Fruit fly (Drosophila melanogaster) whole organism, wandering third instar larva: Measurements from ENCODE around the gene CG32444.
A peak's percentile ranks its signal among the peaks of the same experiment; 100 is the strongest.

Experiments
- Abd-B ChIP-seq: fragments of >200 bp; optimal IDR thresholded peaks from 2 replicates; lab custom pipeline; 2017; ENCODE audit warnings: missing biosample characterization, missing genetic modification characterization
- CrebA ChIP-seq: fragments of 200-800 bp; sonication (Bioruptor generic); optimal IDR thresholded peaks from 2 replicates; lab custom pipeline; 2016; ENCODE audit warnings: missing biosample characterization, mild to moderate bottlenecking, missing genetic modification characterization, borderline replicate concordance
- Dif ChIP-seq: fragments of 200-275, 200-300 bp; sonication (Bioruptor generic); optimal IDR thresholded peaks from 2 replicates; lab custom pipeline; 2018; ENCODE audit warnings: missing biosample characterization, missing genetic modification characterization; ENCODE audit not compliant: partially characterized antibody
- GATAd ChIP-seq: sonication (Bioruptor generic); optimal IDR thresholded peaks from 2 replicates; lab custom pipeline; 2016; ENCODE audit warnings: missing biosample characterization, missing genetic modification characterization
- HLH106 ChIP-seq: fragments of 200-800 bp; optimal IDR thresholded peaks from 3 replicates; lab custom pipeline; 2019; ENCODE audit warnings: missing biosample characterization, mild to moderate bottlenecking, missing genetic modification characterization, moderate library complexity
- Hnf4 ChIP-seq: fragments of 200-800 bp; sonication (Bioruptor generic); optimal IDR thresholded peaks from 2 replicates; lab custom pipeline; 2016; ENCODE audit warnings: missing biosample characterization, mild to moderate bottlenecking, missing genetic modification characterization
- Hr78 ChIP-seq: fragments of >200 bp; optimal IDR thresholded peaks from 2 replicates; lab custom pipeline; 2017; ENCODE audit warnings: missing biosample characterization, missing genetic modification characterization
- Hr83 ChIP-seq: fragments of 200-300 bp; sonication (Bioruptor generic); optimal IDR thresholded peaks from 2 replicates; lab custom pipeline; 2016; ENCODE audit warnings: missing biosample characterization, mild to moderate bottlenecking, missing genetic modification characterization, moderate library complexity; ENCODE audit not compliant: poor library complexity, severe bottlenecking
- Jra ChIP-seq: sonication (Bioruptor generic); optimal IDR thresholded peaks from 2 replicates; lab custom pipeline; 2016; ENCODE audit warnings: missing biosample characterization, missing genetic modification characterization
- Myc ChIP-seq: fragments of >200 bp; optimal IDR thresholded peaks from 2 replicates; lab custom pipeline; 2017
- N ChIP-seq: fragments of >200 bp; optimal IDR thresholded peaks from 2 replicates; lab custom pipeline; 2018; ENCODE audit warnings: missing biosample characterization, missing external identifiers, missing genetic modification characterization
- OdsH ChIP-seq: fragments of 200-800 bp; sonication (Bioruptor generic); optimal IDR thresholded peaks from 2 replicates; lab custom pipeline; 2016; ENCODE audit warnings: missing biosample characterization, mild to moderate bottlenecking, missing genetic modification characterization
- Rel ChIP-seq, 2 experiments: fragments of 200-800 bp; sonication (Bioruptor generic) in 1 of 2; optimal IDR thresholded peaks; 2 replicates in 1 of 2; 3 replicates in 1 of 2; lab custom pipeline; 2016 to 2019; ENCODE audit warnings: mild to moderate bottlenecking in 2 of 2, missing biosample characterization in 2 of 2, missing genetic modification characterization in 2 of 2, moderate library complexity in 1 of 2
- Sp1 ChIP-seq: fragments of 200-800 bp; sonication (Bioruptor generic); optimal IDR thresholded peaks from 3 replicates; lab custom pipeline; 2019; ENCODE audit warnings: missing biosample characterization, mild to moderate bottlenecking, missing genetic modification characterization, moderate library complexity
- dmrt93B ChIP-seq: fragments of 200-800 bp; sonication (Bioruptor generic); optimal IDR thresholded peaks from 2 replicates; lab custom pipeline; 2018; ENCODE audit warnings: missing biosample characterization, mild to moderate bottlenecking, missing genetic modification characterization
- dsf ChIP-seq: sonication (Bioruptor generic); optimal IDR thresholded peaks from 2 replicates; lab custom pipeline; 2016; ENCODE audit warnings: missing biosample characterization, missing genetic modification characterization, borderline replicate concordance
- ey ChIP-seq: fragments of 200-800 bp; sonication (Bioruptor generic); optimal IDR thresholded peaks from 2 replicates; lab custom pipeline; 2016; ENCODE audit warnings: missing biosample characterization, missing genetic modification characterization
- foxo ChIP-seq, 2 experiments: fragments of 200-800 bp; sonication (Bioruptor generic); optimal IDR thresholded peaks; 2 replicates in 1 of 2; 3 replicates in 1 of 2; lab custom pipeline; 2016 to 2017; ENCODE audit warnings: missing biosample characterization in 2 of 2, missing genetic modification characterization in 2 of 2
- fru ChIP-seq: fragments of 200-800 bp; sonication (Bioruptor generic); optimal IDR thresholded peaks from 3 replicates; lab custom pipeline; 2016; ENCODE audit warnings: missing biosample characterization, mild to moderate bottlenecking, missing genetic modification characterization
- h ChIP-seq: fragments of 200-800 bp; sonication (Bioruptor generic); optimal IDR thresholded peaks from 3 replicates; lab custom pipeline; 2016; ENCODE audit warnings: missing biosample characterization, mild to moderate bottlenecking, missing genetic modification characterization
- jim ChIP-seq: fragments of 175-275, 200-325 bp; sonication (Bioruptor generic); optimal IDR thresholded peaks from 2 replicates; lab custom pipeline; 2016; ENCODE audit warnings: missing biosample characterization, mild to moderate bottlenecking, missing genetic modification characterization
- lola ChIP-seq: fragments of >200 bp; optimal IDR thresholded peaks from 2 replicates; lab custom pipeline; 2017; ENCODE audit warnings: missing biosample characterization, missing genetic modification characterization
- pan ChIP-seq: fragments of >200 bp; optimal IDR thresholded peaks from 2 replicates; lab custom pipeline; 2017
- psq ChIP-seq: fragments of 200-800 bp; sonication (Bioruptor generic); optimal IDR thresholded peaks from 3 replicates; lab custom pipeline; 2017; ENCODE audit warnings: missing biosample characterization, mild to moderate bottlenecking, missing genetic modification characterization, moderate library complexity
- rgr ChIP-seq: fragments of 200-800 bp; sonication (Bioruptor generic); optimal IDR thresholded peaks from 3 replicates; lab custom pipeline; 2016; ENCODE audit warnings: missing biosample characterization, mild to moderate bottlenecking, missing genetic modification characterization
- sage ChIP-seq: fragments of 200-800 bp; sonication (Bioruptor generic); optimal IDR thresholded peaks from 2 replicates; lab custom pipeline; 2016; ENCODE audit warnings: missing biosample characterization, mild to moderate bottlenecking, missing genetic modification characterization
- sv ChIP-seq: fragments of 200-800 bp; sonication (Bioruptor generic); optimal IDR thresholded peaks from 3 replicates; lab custom pipeline; 2016; ENCODE audit warnings: missing biosample characterization, missing genetic modification characterization
- tai ChIP-seq: sonication (Bioruptor generic); optimal IDR thresholded peaks from 2 replicates; lab custom pipeline; 2016; ENCODE audit warnings: missing biosample characterization, missing genetic modification characterization
- usp ChIP-seq: fragments of >200 bp; optimal IDR thresholded peaks from 2 replicates; lab custom pipeline; 2017; ENCODE audit warnings: missing biosample characterization, missing genetic modification characterization
- woc ChIP-seq: sonication (Bioruptor generic); optimal IDR thresholded peaks from 2 replicates; lab custom pipeline; 2016; ENCODE audit warnings: missing biosample characterization, mild to moderate bottlenecking, missing genetic modification characterization

Gene CG32444

dm6 chr3L:21604265-21604664, 32.5 kb upstream of the CG32444 start:
- TF ChIP-seq usp (no peak), HLH106 (peak; percentile 5), Hr83 (peak; percentile 44), fru (GFP tag; lab: Kevin White, UChicago) (peak; percentile 11), sv (peak; percentile 14), ey (peak; percentile 39), h (GFP tag; lab: Kevin White, UChicago) (no peak), OdsH (GFP tag; lab: Kevin White, UChicago) (peak; percentile 30), Dif (no peak), Hnf4 (GFP tag; lab: Kevin White, UChicago) (peak; percentile 41)

- no peak for TF ChIP-seq sv
- no peak for TF ChIP-seq Rel (GFP tag; optimal IDR thresholded peaks at IDR 0.05; lab: Kevin White, UChicago)
- TF ChIP-seq Rel (tag; optimal IDR thresholded peaks at IDR 0.05; lab: Kevin White, UChicago): no peak
Observed at dm6 chr3L:21610535-21610934, 26.2 kb upstream of the CG32444 start.

dm6 chr3L:21617354-21617753, 19.4 kb upstream of the CG32444 start, which contains the start of the genes S1P and CG11307:
S1P (minus strand) TSS chr3L:21617376.
CG11307 (plus strand) TSS chr3L:21617623.
- TF ChIP-seq tai (peak; percentile 12), sv (no peak), pan (lab: Kevin White, UChicago) (no peak), fru (GFP tag; lab: Kevin White, UChicago) (no peak), CrebA (GFP tag; lab: Kevin White, UChicago) (no peak)

- no peak for TF ChIP-seq psq (GFP tag; lab: Kevin White, UChicago)
- TF ChIP-seq Sp1 (GFP tag; lab: Kevin White, UChicago): no peak
- TF ChIP-seq tai: no peak
- TF ChIP-seq ey: no peak
- no peak for TF ChIP-seq Abd-B (GFP tag; lab: Kevin White, UChicago)
- TF ChIP-seq dsf (GFP tag; lab: Kevin White, UChicago): no peak
- no peak for TF ChIP-seq Myc
- TF ChIP-seq pan (lab: Kevin White, UChicago): no peak
- TF ChIP-seq Hr78 (GFP tag; lab: Kevin White, UChicago): no peak
- no peak for TF ChIP-seq Jra (GFP tag; lab: Kevin White, UChicago)
- TF ChIP-seq fru (GFP tag; lab: Kevin White, UChicago): no peak
- no peak for TF ChIP-seq Dif
- TF ChIP-seq usp: no peak
- TF ChIP-seq rgr (GFP tag; lab: Kevin White, UChicago): no peak
- no peak for TF ChIP-seq OdsH (GFP tag; lab: Kevin White, UChicago)
- TF ChIP-seq jim: no peak
- no peak for TF ChIP-seq foxo (GFP tag; optimal IDR thresholded peaks at IDR 0.05; lab: Kevin White, UChicago)
- TF ChIP-seq CrebA (GFP tag; lab: Kevin White, UChicago): no peak
Observed at dm6 chr3L:21625547-21625946, 11.2 kb upstream of the CG32444 start, which contains the start of the genes CG7166 and Alg11. CG7166 (minus strand) TSS chr3L:21625647. Alg11 (plus strand) TSS chr3L:21625806.

dm6 chr3L:21626036-21626614, 10.6 kb upstream of the CG32444 start:
- no peak for TF ChIP-seq Sp1 (GFP tag; lab: Kevin White, UChicago)
- peak; percentile 11 for TF ChIP-seq woc (GFP tag; lab: Kevin White, UChicago)
- TF ChIP-seq Hr78 (GFP tag; lab: Kevin White, UChicago): no peak
- TF ChIP-seq sage (GFP tag; lab: Kevin White, UChicago): peak; percentile 38
- peak; percentile 42 for TF ChIP-seq Hr83

- TF ChIP-seq pan (lab: Kevin White, UChicago) (no peak), Hr78 (GFP tag; lab: Kevin White, UChicago) (no peak), foxo (GFP tag; optimal IDR thresholded peaks at IDR 0.05; lab: Kevin White, UChicago) (no peak), N (peak; percentile 57), CrebA (GFP tag; lab: Kevin White, UChicago) (no peak), woc (GFP tag; lab: Kevin White, UChicago) (peak; percentile 30), h (GFP tag; lab: Kevin White, UChicago) (no peak), Sp1 (GFP tag; lab: Kevin White, UChicago) (no peak), Abd-B (GFP tag; lab: Kevin White, UChicago) (no peak), dmrt93B (GFP tag; lab: Kevin White, UChicago) (no peak), jim (no peak), tai (no peak), lola (GFP tag; lab: Kevin White, UChicago) (peak; percentile 55), GATAd (GFP tag; lab: Kevin White, UChicago) (no peak), rgr (GFP tag; lab: Kevin White, UChicago) (no peak), OdsH (GFP tag; lab: Kevin White, UChicago) (no peak), HLH106 (peak; percentile 23)
Observed at dm6 chr3L:21634152-21634689, 2.5 kb upstream of the CG32444 start, which contains the start of gene MED1. MED1 (minus strand) TSS chr3L:21634446.
